Worm (Caenorhabditis elegans): Measurements from ENCODE around the gene Y53C12A.11.

- TF ChIP-seq aly-2 (tag; optimal IDR thresholded peaks at IDR 0.05), result no peak
- TF ChIP-seq lin-15B (tag; optimal IDR thresholded peaks at IDR 0.05), result no peak
- no peak for TF ChIP-seq fkh-10 (GFP tag; optimal IDR thresholded peaks at IDR 0.05)
- no peak for TF ChIP-seq nhr-77 (tag; optimal IDR thresholded peaks at IDR 0.05)
- TF ChIP-seq unc-39 (tag; optimal IDR thresholded peaks at IDR 0.05), result no peak
- TF ChIP-seq fos-1 (tag; optimal IDR thresholded peaks at IDR 0.05), result no peak
- no peak for TF ChIP-seq lin-13 (GFP tag; optimal IDR thresholded peaks at IDR 0.05)
- TF ChIP-seq mxl-2 (GFP tag; conservative IDR thresholded peaks at IDR 0.05), result no peak
- no peak for TF ChIP-seq zag-1 (tag; optimal IDR thresholded peaks at IDR 0.05)
- TF ChIP-seq nhr-28 (tag; optimal IDR thresholded peaks at IDR 0.05), result no peak
Measured at ce11 chrII:9713083-9713482, 5.4 kb downstream of the Y53C12A.11 start.

All from whole organism, L4 larva.